Worm (Caenorhabditis elegans) whole organism, L3 larva: ENCODE data around the gene uaf-1.

Experiments
- R02D3.7 ChIP-seq: fragments of 150-350 bp; optimal IDR thresholded peaks from 2 replicates; lab custom pipeline; 2014; ENCODE audit warnings: missing biosample characterization, missing genetic modification characterization
- ceh-16 ChIP-seq: sonication (generic microtip); optimal IDR thresholded peaks from 2 replicates; lab custom pipeline; 2017; ENCODE audit warnings: missing biosample characterization, missing genetic modification characterization
- ceh-28 ChIP-seq: fragments of 150-350 bp; optimal IDR thresholded peaks from 2 replicates; lab custom pipeline; 2014; ENCODE audit warnings: missing biosample characterization, missing genetic modification reagents, missing genetic modification characterization
- ceh-9 ChIP-seq: sonication (generic microtip); optimal IDR thresholded peaks from 2 replicates; lab custom pipeline; 2018; ENCODE audit warnings: missing biosample characterization, missing genetic modification characterization
- egl-5 ChIP-seq: fragments of 150-350 bp; optimal IDR thresholded peaks from 2 replicates; lab custom pipeline; 2017; ENCODE audit warnings: missing biosample characterization, missing genetic modification reagents, missing genetic modification characterization, inconsistent platforms
- elt-1 ChIP-seq: fragments of 150-350 bp; optimal IDR thresholded peaks from 2 replicates; lab custom pipeline; 2014; ENCODE audit warnings: missing biosample characterization, missing genetic modification characterization
- elt-2 ChIP-seq: sonication (generic microtip); optimal IDR thresholded peaks from 2 replicates; lab custom pipeline; 2016; ENCODE audit warnings: missing genetic modification reagents, mild to moderate bottlenecking, missing genetic modification characterization, missing compliant biosample characterization
- eor-1 ChIP-seq, 2 experiments: fragments of 150-350 bp; optimal IDR thresholded peaks; 2 replicates each; lab custom pipeline; 2014 to 2018; ENCODE audit warnings: missing biosample characterization in 2 of 2, missing genetic modification characterization in 2 of 2
- fkh-2 ChIP-seq: fragments of 150-350 bp; optimal IDR thresholded peaks from 2 replicates; lab custom pipeline; 2014; ENCODE audit warnings: missing biosample characterization, missing genetic modification reagents, missing genetic modification characterization
- hmg-11 ChIP-seq: sonication (generic microtip); optimal IDR thresholded peaks from 2 replicates; lab custom pipeline; 2016; ENCODE audit warnings: missing genetic modification characterization, missing compliant biosample characterization
- jun-1 ChIP-seq: fragments of 150-350 bp; optimal IDR thresholded peaks from 2 replicates; lab custom pipeline; 2014; ENCODE audit warnings: missing biosample characterization, missing genetic modification reagents, missing genetic modification characterization
- lin-15B ChIP-seq: fragments of 150-350 bp; optimal IDR thresholded peaks from 2 replicates; lab custom pipeline; 2014; ENCODE audit warnings: missing biosample characterization, missing genetic modification characterization
- lin-39 ChIP-seq: fragments of 150-350 bp; optimal IDR thresholded peaks from 2 replicates; lab custom pipeline; 2018; ENCODE audit warnings: missing biosample characterization, missing genetic modification reagents, missing genetic modification characterization
- lsy-12 ChIP-seq: sonication (generic microtip); optimal IDR thresholded peaks from 2 replicates; lab custom pipeline; 2016; ENCODE audit warnings: mild to moderate bottlenecking, missing genetic modification characterization, missing compliant biosample characterization
- mdl-1 ChIP-seq: fragments of 150-350 bp; optimal IDR thresholded peaks from 2 replicates; lab custom pipeline; 2014; ENCODE audit warnings: missing biosample characterization, missing genetic modification characterization
- mml-1 ChIP-seq: fragments of 150-350 bp; sonication (generic microtip); optimal IDR thresholded peaks from 3 replicates; lab custom pipeline; 2014; ENCODE audit warnings: missing biosample characterization, missing genetic modification characterization
- nfya-1 ChIP-seq: sonication (generic microtip); optimal IDR thresholded peaks from 2 replicates; lab custom pipeline; 2017; ENCODE audit warnings: missing genetic modification characterization, mild to moderate bottlenecking, missing compliant biosample characterization, antibody characterized with exemption, moderate library complexity; ENCODE audit not compliant: insufficient read depth
- nhr-11 ChIP-seq: fragments of 150-350 bp; optimal IDR thresholded peaks from 2 replicates; lab custom pipeline; 2014; ENCODE audit warnings: missing biosample characterization, missing genetic modification characterization
- nhr-23 ChIP-seq: fragments of 150-350 bp; optimal IDR thresholded peaks from 2 replicates; lab custom pipeline; 2014; ENCODE audit warnings: missing biosample characterization, missing genetic modification reagents, missing genetic modification characterization
- nhr-25 ChIP-seq: sonication (generic microtip); optimal IDR thresholded peaks from 2 replicates; lab custom pipeline; 2017; ENCODE audit warnings: missing biosample characterization, missing genetic modification characterization
- nhr-43 ChIP-seq: sonication (generic microtip); optimal IDR thresholded peaks from 2 replicates; lab custom pipeline; 2016; ENCODE audit warnings: mild to moderate bottlenecking, missing genetic modification characterization, missing compliant biosample characterization; ENCODE audit not compliant: poor library complexity, severe bottlenecking
- nhr-76 ChIP-seq: fragments of 150-350 bp; sonication (generic microtip); optimal IDR thresholded peaks from 5 replicates; lab custom pipeline; 2014; ENCODE audit warnings: missing biosample characterization, missing genetic modification characterization
- pqm-1 ChIP-seq: fragments of 150-350 bp; optimal IDR thresholded peaks from 2 replicates; lab custom pipeline; 2017; ENCODE audit warnings: missing biosample characterization, missing genetic modification characterization, inconsistent platforms
- sea-2 ChIP-seq: fragments of 150-350 bp; sonication (generic microtip); optimal IDR thresholded peaks from 4 replicates; lab custom pipeline; 2014; ENCODE audit warnings: missing biosample characterization, missing genetic modification reagents, missing genetic modification characterization
- skn-1 ChIP-seq: fragments of 150-350 bp; optimal IDR thresholded peaks from 2 replicates; lab custom pipeline; 2014; ENCODE audit warnings: missing biosample characterization, missing genetic modification characterization
- ztf-11 ChIP-seq: fragments of 150-350 bp; optimal IDR thresholded peaks from 2 replicates; lab custom pipeline; 2014; ENCODE audit warnings: missing biosample characterization, missing genetic modification characterization
- ztf-4 ChIP-seq: fragments of 150-350 bp; optimal IDR thresholded peaks from 2 replicates; lab custom pipeline; 2014; ENCODE audit warnings: missing biosample characterization, missing genetic modification characterization

uaf-1 gene

DNA sequence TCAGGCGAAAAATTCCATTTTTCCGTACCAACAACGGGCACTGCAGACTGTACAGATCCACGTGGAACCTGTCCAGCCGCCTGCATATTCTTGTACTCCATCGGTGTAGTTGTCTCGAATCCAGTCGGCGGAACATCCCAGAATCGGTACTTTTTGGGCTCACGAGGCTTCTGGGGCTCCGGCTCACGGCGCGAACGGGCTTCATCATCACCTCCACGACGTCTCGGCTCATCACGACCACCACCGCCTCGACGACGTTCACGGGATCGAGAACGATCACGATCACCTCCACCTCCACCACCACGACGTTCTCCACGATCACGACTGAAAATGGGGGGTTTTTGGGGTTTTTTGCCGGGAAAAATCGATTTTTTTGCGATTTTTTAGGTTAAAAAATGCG is 2.2 kb downstream of the uaf-1 start:
- no peak for TF ChIP-seq eor-1 (tag; optimal IDR thresholded peaks at IDR 0.05; lab: Kevin White, UChicago)
- no peak for TF ChIP-seq ceh-16
- no peak for TF ChIP-seq fkh-2 (tag; lab: Kevin White, UChicago)
- no peak for TF ChIP-seq nhr-76 (tag; lab: Kevin White, UChicago)
- no peak for TF ChIP-seq ztf-4 (tag; lab: Kevin White, UChicago)
- TF ChIP-seq lin-39, result no peak
- no peak for TF ChIP-seq elt-2
- no peak for TF ChIP-seq sea-2 (GFP tag; lab: Kevin White, UChicago)

DNA sequence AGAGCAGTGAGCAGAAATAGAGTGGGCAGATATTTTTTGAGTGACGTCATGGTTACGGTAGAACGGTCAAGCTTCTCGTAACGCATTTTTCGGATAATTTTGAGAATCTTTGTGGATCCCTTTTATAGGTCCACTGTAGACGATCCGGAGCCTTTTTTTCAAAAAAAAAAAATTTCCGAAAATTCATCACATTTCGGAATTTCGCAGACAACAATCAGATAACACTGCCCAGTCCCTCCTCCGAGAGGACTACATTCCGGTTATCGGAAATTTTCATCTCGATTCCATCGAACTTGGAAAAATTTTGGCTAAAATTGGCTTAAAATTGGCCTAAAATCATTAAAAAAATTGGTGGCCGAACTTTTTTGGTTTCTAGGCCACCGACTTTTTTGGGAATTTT is 16.4 kb downstream of the uaf-1 start, which contains the start of gene BE0003N10.6:
Gene BE0003N10.6, minus strand, starts transcription at position 101 of the 400 bp plus-strand sequence.
- TF ChIP-seq lin-39 (no peak), nhr-43 (tag; lab: Kevin White, UChicago) (no peak), nhr-25 (tag; lab: Kevin White, UChicago) (no peak), nfya-1 (no peak), ceh-9 (tag; lab: Kevin White, UChicago) (no peak), pqm-1 (tag; lab: Kevin White, UChicago) (no peak), lsy-12 (tag; lab: Kevin White, UChicago) (no peak), jun-1 (tag; lab: Kevin White, UChicago) (no peak), egl-5 (no peak), mml-1 (tag; lab: Kevin White, UChicago) (no peak), nhr-11 (tag; lab: Kevin White, UChicago) (no peak)

DNA sequence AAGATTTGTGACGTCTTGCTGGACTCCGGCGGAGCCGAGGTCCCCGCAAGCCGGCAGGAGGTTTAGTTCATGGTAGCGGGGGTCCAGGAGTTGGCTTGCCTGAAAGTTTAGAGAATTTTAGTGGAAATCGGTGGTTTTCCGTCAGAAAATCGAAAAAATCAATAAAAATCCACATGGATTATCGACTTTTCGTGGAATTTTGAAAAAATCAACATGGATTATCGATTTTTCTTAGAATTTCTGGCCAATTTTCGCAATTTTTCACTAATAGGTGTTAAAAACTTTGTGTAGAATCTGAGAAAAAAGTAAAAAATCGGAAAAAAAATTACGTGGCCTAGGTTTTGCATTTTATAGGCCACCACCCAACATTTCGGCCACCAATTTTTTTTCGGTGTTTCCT is 17.5 kb downstream of the uaf-1 start:
- TF ChIP-seq elt-1, result no peak
- TF ChIP-seq jun-1 (tag; lab: Kevin White, UChicago), result no peak
- peak; percentile 57 for TF ChIP-seq ceh-28 (tag; lab: Kevin White, UChicago)

DNA sequence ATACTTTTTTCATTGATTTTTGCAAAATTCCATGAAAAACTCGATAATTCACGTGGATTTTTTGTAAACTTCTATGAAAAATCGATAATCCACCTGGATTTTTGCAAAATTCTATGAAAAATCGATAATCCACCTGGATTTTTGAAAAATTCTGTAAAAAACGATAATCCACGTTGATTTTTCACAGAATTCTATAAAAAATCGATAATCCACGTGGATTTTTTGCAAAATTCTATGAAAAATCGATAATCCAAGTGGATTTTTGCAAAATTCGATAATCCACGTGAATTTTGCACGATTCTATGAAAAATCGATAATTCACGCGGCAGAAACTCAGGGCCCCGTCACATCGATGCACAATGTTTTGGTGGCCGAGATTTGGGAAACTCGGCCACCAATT is 18.3 kb downstream of the uaf-1 start:
- TF ChIP-seq mdl-1 (tag; lab: Kevin White, UChicago), result no peak
- TF ChIP-seq R02D3.7 (tag; lab: Kevin White, UChicago), result no peak
- TF ChIP-seq egl-5, result no peak
- peak; percentile 94 for TF ChIP-seq ceh-28 (tag; lab: Kevin White, UChicago)
- no peak for TF ChIP-seq elt-2

DNA sequence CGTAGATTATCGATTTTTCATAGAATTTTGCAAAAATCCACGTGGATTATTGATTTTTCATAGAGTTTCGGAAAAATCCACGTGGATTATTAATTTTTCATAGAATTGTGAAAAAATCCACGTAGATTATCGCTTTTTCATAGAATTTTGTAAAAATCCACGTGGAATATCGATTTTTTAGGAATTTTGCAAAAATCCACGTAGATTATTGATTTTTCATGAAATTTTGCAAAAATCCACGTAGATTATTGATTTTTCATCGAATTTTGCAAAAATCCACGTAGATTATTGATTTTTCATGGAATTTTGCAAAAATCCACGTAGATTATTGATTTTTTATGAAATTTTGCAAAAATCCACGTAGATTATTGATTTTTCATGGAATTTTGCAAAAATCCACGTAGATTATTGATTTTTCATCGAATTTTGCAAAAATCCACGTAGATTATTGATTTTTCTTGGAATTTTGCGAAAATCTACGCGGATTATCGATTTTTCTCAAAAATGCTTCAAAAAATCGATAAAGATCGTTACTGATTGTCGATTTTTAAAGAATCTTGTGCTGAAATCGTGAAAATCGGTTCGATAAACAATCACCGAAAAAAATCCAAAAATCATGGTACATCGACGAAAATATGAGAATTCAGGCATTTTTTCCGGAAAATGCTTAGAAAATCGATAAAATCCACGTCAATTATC is 19.2 kb downstream of the uaf-1 start:
- TF ChIP-seq ceh-28 (tag; lab: Kevin White, UChicago), result peak; percentile 85

DNA sequence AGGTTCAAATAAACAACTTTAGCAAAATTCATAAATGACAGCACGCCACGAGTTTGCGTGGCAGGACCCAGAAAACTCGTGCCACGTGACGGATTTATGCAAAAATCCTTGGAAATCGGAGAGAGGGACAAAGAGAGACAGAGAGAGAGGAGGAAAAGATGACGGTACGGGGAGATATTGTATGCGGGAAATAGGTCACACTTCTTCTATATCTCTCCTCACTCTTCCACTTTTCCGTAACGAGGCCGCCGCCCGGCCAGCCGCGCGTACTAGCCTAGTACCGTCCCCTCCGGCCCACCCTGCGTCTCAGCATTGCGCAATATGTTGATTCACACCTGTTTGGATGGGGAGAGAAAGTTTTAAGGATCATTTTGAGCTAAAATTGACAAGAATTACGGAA is 22.3 kb downstream of the uaf-1 start:
- TF ChIP-seq skn-1 (tag; lab: Kevin White, UChicago), result no peak
- TF ChIP-seq eor-1 (tag; optimal IDR thresholded peaks at IDR 0.05; lab: Kevin White, UChicago), result no peak
- TF ChIP-seq nhr-25 (tag; lab: Kevin White, UChicago), result peak; percentile 13
- peak; percentile 83 for TF ChIP-seq nhr-23 (tag; lab: Kevin White, UChicago)
- TF ChIP-seq hmg-11 (tag; lab: Kevin White, UChicago), result peak; percentile 44

DNA sequence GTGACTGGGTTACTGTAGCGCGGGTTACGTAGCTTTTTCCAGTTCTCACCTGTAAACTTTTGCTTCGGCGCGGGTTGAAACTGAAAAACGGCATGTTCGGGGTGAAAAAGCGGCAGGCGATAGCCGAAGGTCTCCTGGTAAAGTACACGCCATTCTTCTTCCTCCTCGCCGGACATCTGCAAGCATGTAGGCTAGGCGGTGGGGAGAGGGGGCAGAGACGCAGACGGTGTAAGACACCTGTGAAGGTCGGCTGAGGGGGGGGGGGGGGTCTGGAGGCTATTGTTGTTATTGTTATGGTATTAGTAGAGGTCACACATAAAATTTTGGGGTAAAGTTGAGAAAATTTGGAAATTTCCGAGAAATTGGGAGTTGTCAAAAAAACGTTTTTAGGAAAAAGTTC is 23.3 kb downstream of the uaf-1 start, which contains the start of gene fbxo-11.2:
Gene fbxo-11.2, minus strand, starts transcription at position 176 of the 400 bp plus-strand sequence.
- TF ChIP-seq nhr-23 (tag; lab: Kevin White, UChicago), result peak; percentile 6
- TF ChIP-seq nhr-76 (tag; lab: Kevin White, UChicago), result no peak
- TF ChIP-seq nhr-25 (tag; lab: Kevin White, UChicago), result peak; percentile 67
- TF ChIP-seq hmg-11 (tag; lab: Kevin White, UChicago), result peak; percentile 49

DNA sequence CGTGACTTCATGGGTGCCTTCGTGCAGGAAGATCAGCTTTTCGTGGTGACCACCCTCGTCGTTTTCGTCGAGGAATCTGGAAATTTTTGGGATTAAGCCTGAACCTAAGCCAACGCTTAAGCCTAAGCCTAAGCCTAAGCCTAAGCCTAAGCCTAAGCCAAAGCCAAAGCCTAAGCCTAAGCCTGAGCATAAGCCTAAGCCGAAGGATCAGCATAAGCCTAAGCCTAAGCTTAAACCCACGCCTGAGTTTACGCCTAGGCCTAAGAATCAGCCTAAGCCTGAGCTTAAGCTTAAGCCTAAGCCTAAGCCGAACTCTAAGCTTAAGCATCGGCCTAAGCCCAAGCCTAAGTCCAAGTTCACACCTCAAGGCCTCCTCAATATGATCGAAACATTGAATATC is 24.1 kb downstream of the uaf-1 start:
- no peak for TF ChIP-seq ztf-11 (tag; lab: Kevin White, UChicago)
- no peak for TF ChIP-seq lin-15B
- TF ChIP-seq nhr-23 (tag; lab: Kevin White, UChicago), result no peak
